Worm (Caenorhabditis elegans) whole organism, L3 larva: ENCODE results near the gene C54F6.3.

ENCODE experiments used
- fos-1 ChIP-seq: fragments of 150-350 bp; optimal IDR thresholded peaks from 2 replicates; lab custom pipeline; 2014; ENCODE audit warnings: missing biosample characterization, missing genetic modification characterization
- jun-1 ChIP-seq: fragments of 150-350 bp; optimal IDR thresholded peaks from 2 replicates; lab custom pipeline; 2014; ENCODE audit warnings: missing biosample characterization, missing genetic modification reagents, missing genetic modification characterization
- nhr-76 ChIP-seq: fragments of 150-350 bp; sonication (generic microtip); optimal IDR thresholded peaks from 5 replicates; lab custom pipeline; 2014; ENCODE audit warnings: missing biosample characterization, missing genetic modification characterization
- pqm-1 ChIP-seq: fragments of 150-350 bp; optimal IDR thresholded peaks from 2 replicates; lab custom pipeline; 2017; ENCODE audit warnings: missing biosample characterization, missing genetic modification characterization, inconsistent platforms
- sea-2 ChIP-seq: fragments of 150-350 bp; sonication (generic microtip); optimal IDR thresholded peaks from 4 replicates; lab custom pipeline; 2014; ENCODE audit warnings: missing biosample characterization, missing genetic modification reagents, missing genetic modification characterization
- tbx-2 ChIP-seq: sonication (generic microtip); optimal IDR thresholded peaks from 2 replicates; lab custom pipeline; 2016; ENCODE audit warnings: mild to moderate bottlenecking, missing genetic modification characterization, missing compliant biosample characterization

- TF ChIP-seq nhr-76 (tag; lab: Kevin White, UChicago): no peak
- TF ChIP-seq jun-1 (tag; lab: Kevin White, UChicago): no peak
- TF ChIP-seq fos-1 (tag; lab: Kevin White, UChicago): no peak
- no peak for TF ChIP-seq tbx-2
- no peak for TF ChIP-seq sea-2
- TF ChIP-seq pqm-1 (tag; lab: Kevin White, UChicago): no peak
Observed at ce11 chrV:7532947-7533346, at the start of gene C54F6.3.
